Worm (Caenorhabditis elegans) whole organism, L3 larva: Measurements from ENCODE around the gene C16C8.17.

Source experiments
- R02D3.7 ChIP-seq: fragments of 150-350 bp; optimal IDR thresholded peaks from 2 replicates; lab custom pipeline; 2014; ENCODE audit warnings: missing biosample characterization, missing genetic modification characterization
- aly-2 ChIP-seq: fragments of 150-350 bp; optimal IDR thresholded peaks from 2 replicates; lab custom pipeline; 2014; ENCODE audit warnings: missing biosample characterization, missing genetic modification characterization
- ama-1 ChIP-seq: fragments of 150-350 bp; optimal IDR thresholded peaks from 2 replicates; lab custom pipeline; 2018
- ceh-16 ChIP-seq: sonication (generic microtip); optimal IDR thresholded peaks from 2 replicates; lab custom pipeline; 2017; ENCODE audit warnings: missing biosample characterization, missing genetic modification characterization
- ceh-28 ChIP-seq: fragments of 150-350 bp; optimal IDR thresholded peaks from 2 replicates; lab custom pipeline; 2014; ENCODE audit warnings: missing biosample characterization, missing genetic modification reagents, missing genetic modification characterization
- ceh-9 ChIP-seq: sonication (generic microtip); optimal IDR thresholded peaks from 2 replicates; lab custom pipeline; 2018; ENCODE audit warnings: missing biosample characterization, missing genetic modification characterization
- daf-12 ChIP-seq: fragments of 150-350 bp; optimal IDR thresholded peaks from 2 replicates; lab custom pipeline; 2014; ENCODE audit warnings: missing biosample characterization, missing genetic modification reagents, missing genetic modification characterization
- elt-1 ChIP-seq: fragments of 150-350 bp; optimal IDR thresholded peaks from 2 replicates; lab custom pipeline; 2014; ENCODE audit warnings: missing biosample characterization, missing genetic modification characterization
- elt-2 ChIP-seq: sonication (generic microtip); optimal IDR thresholded peaks from 2 replicates; lab custom pipeline; 2016; ENCODE audit warnings: missing genetic modification reagents, mild to moderate bottlenecking, missing genetic modification characterization, missing compliant biosample characterization
- elt-3 ChIP-seq, 3 experiments: fragments of 150-350 bp in 1 of 3; sonication (generic microtip) in 2 of 3; optimal IDR thresholded peaks; 2 replicates in 2 of 3; 4 replicates in 1 of 3; lab custom pipeline; 2014 to 2017; ENCODE audit warnings: missing biosample characterization in 3 of 3, missing genetic modification characterization in 3 of 3
- fkh-2 ChIP-seq: fragments of 150-350 bp; optimal IDR thresholded peaks from 2 replicates; lab custom pipeline; 2014; ENCODE audit warnings: missing biosample characterization, missing genetic modification reagents, missing genetic modification characterization
- fos-1 ChIP-seq: fragments of 150-350 bp; optimal IDR thresholded peaks from 2 replicates; lab custom pipeline; 2014; ENCODE audit warnings: missing biosample characterization, missing genetic modification characterization
- hmg-11 ChIP-seq: sonication (generic microtip); optimal IDR thresholded peaks from 2 replicates; lab custom pipeline; 2016; ENCODE audit warnings: missing genetic modification characterization, missing compliant biosample characterization
- jun-1 ChIP-seq: fragments of 150-350 bp; optimal IDR thresholded peaks from 2 replicates; lab custom pipeline; 2014; ENCODE audit warnings: missing biosample characterization, missing genetic modification reagents, missing genetic modification characterization
- lin-15B ChIP-seq: fragments of 150-350 bp; optimal IDR thresholded peaks from 2 replicates; lab custom pipeline; 2014; ENCODE audit warnings: missing biosample characterization, missing genetic modification characterization
- lin-39 ChIP-seq: fragments of 150-350 bp; optimal IDR thresholded peaks from 2 replicates; lab custom pipeline; 2018; ENCODE audit warnings: missing biosample characterization, missing genetic modification reagents, missing genetic modification characterization
- lsy-12 ChIP-seq: sonication (generic microtip); optimal IDR thresholded peaks from 2 replicates; lab custom pipeline; 2016; ENCODE audit warnings: mild to moderate bottlenecking, missing genetic modification characterization, missing compliant biosample characterization
- mdl-1 ChIP-seq: fragments of 150-350 bp; optimal IDR thresholded peaks from 2 replicates; lab custom pipeline; 2014; ENCODE audit warnings: missing biosample characterization, missing genetic modification characterization
- mml-1 ChIP-seq: fragments of 150-350 bp; sonication (generic microtip); optimal IDR thresholded peaks from 3 replicates; lab custom pipeline; 2014; ENCODE audit warnings: missing biosample characterization, missing genetic modification characterization
- nfya-1 ChIP-seq: sonication (generic microtip); optimal IDR thresholded peaks from 2 replicates; lab custom pipeline; 2017; ENCODE audit warnings: missing genetic modification characterization, mild to moderate bottlenecking, missing compliant biosample characterization, antibody characterized with exemption, moderate library complexity; ENCODE audit not compliant: insufficient read depth
- nhr-23 ChIP-seq: fragments of 150-350 bp; optimal IDR thresholded peaks from 2 replicates; lab custom pipeline; 2014; ENCODE audit warnings: missing biosample characterization, missing genetic modification reagents, missing genetic modification characterization
- nhr-28 ChIP-seq: fragments of 150-350 bp; optimal IDR thresholded peaks from 2 replicates; lab custom pipeline; 2014; ENCODE audit warnings: missing biosample characterization, missing genetic modification characterization
- nhr-43 ChIP-seq: sonication (generic microtip); optimal IDR thresholded peaks from 2 replicates; lab custom pipeline; 2016; ENCODE audit warnings: mild to moderate bottlenecking, missing genetic modification characterization, missing compliant biosample characterization; ENCODE audit not compliant: poor library complexity, severe bottlenecking
- nhr-67 ChIP-seq: fragments of 150-350 bp; optimal IDR thresholded peaks from 2 replicates; lab custom pipeline; 2014; ENCODE audit warnings: missing biosample characterization, missing genetic modification characterization
- nhr-77 ChIP-seq: fragments of 150-350 bp; optimal IDR thresholded peaks from 2 replicates; lab custom pipeline; 2014; ENCODE audit warnings: missing biosample characterization, missing genetic modification characterization
- pha-4 ChIP-seq: fragments of 150-350 bp; optimal IDR thresholded peaks from 2 replicates; lab custom pipeline; 2014; ENCODE audit warnings: missing biosample characterization, missing genetic modification reagents, missing genetic modification characterization
- pqm-1 ChIP-seq: fragments of 150-350 bp; optimal IDR thresholded peaks from 2 replicates; lab custom pipeline; 2017; ENCODE audit warnings: missing biosample characterization, missing genetic modification characterization, inconsistent platforms
- sea-2 ChIP-seq: fragments of 150-350 bp; sonication (generic microtip); optimal IDR thresholded peaks from 4 replicates; lab custom pipeline; 2014; ENCODE audit warnings: missing biosample characterization, missing genetic modification reagents, missing genetic modification characterization
- skn-1 ChIP-seq: fragments of 150-350 bp; optimal IDR thresholded peaks from 2 replicates; lab custom pipeline; 2014; ENCODE audit warnings: missing biosample characterization, missing genetic modification characterization
- snpc-4 ChIP-seq: fragments of 150-350 bp; optimal IDR thresholded peaks from 2 replicates; lab custom pipeline; 2014; ENCODE audit warnings: missing biosample characterization, missing genetic modification characterization
- tbx-2 ChIP-seq: sonication (generic microtip); optimal IDR thresholded peaks from 2 replicates; lab custom pipeline; 2016; ENCODE audit warnings: mild to moderate bottlenecking, missing genetic modification characterization, missing compliant biosample characterization
- unc-39 ChIP-seq: sonication (generic microtip); optimal IDR thresholded peaks from 4 replicates; lab custom pipeline; 2017; ENCODE audit warnings: missing biosample characterization, missing genetic modification characterization
- unc-62 ChIP-seq: fragments of 150-350 bp; sonication (generic microtip); optimal IDR thresholded peaks from 4 replicates; lab custom pipeline; 2014; ENCODE audit warnings: missing biosample characterization, missing genetic modification reagents, missing genetic modification characterization
- ztf-11 ChIP-seq: fragments of 150-350 bp; optimal IDR thresholded peaks from 2 replicates; lab custom pipeline; 2014; ENCODE audit warnings: missing biosample characterization, missing genetic modification characterization
- ztf-4 ChIP-seq: fragments of 150-350 bp; optimal IDR thresholded peaks from 2 replicates; lab custom pipeline; 2014; ENCODE audit warnings: missing biosample characterization, missing genetic modification characterization

The C16C8.17 gene

DNA sequence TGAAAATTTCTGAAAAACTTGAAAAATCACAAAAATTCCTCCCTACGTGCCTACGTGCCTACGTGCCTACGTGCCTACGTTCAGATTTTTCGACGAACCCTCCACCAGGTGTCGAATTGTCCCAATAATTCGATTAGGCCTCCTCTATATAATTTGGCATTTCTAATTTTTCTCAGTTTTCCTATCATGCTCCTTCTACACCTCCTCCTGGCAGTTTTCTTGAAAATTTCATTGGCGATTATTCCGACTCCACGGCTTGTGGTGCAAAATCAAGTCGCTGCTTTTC lies at the start of gene C16C8.17:
TSS of gene C16C8.17 (plus strand) at position 187 of the 286 bp plus-strand sequence.
- no peak for TF ChIP-seq ceh-16
- no peak for TF ChIP-seq jun-1 (tag; lab: Kevin White, UChicago)
- no peak for TF ChIP-seq pqm-1 (tag; lab: Kevin White, UChicago)
- TF ChIP-seq aly-2 = no peak
- no peak for TF ChIP-seq R02D3.7 (tag; lab: Kevin White, UChicago)
- no peak for TF ChIP-seq sea-2 (GFP tag; lab: Kevin White, UChicago)
- TF ChIP-seq mml-1 (tag; lab: Kevin White, UChicago) = no peak
- no peak for TF ChIP-seq pha-4 (tag; lab: Kevin White, UChicago)

DNA sequence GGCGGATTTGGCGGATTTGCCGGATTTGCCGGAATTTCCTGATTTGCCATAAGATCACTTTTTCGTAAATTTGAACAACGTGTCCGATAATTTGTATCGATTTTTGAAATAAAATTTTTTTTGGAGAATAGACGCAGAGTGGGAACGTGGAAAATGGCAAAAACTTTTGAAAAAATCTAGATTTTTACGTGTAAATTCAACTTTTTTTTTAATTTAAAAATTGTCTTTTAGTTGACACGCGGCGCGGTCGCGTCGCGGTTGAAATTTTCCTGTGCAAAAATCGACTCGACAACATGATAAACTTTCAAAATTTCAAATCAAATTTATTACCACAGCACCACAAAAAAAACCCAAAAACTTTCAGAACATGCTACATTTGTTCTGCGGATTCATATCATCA lies 45.1 kb upstream of the C16C8.17 start, which contains the start of gene nep-20:
TSS of gene nep-20 (minus strand) at position 101 of the 400 bp plus-strand sequence.
- TF ChIP-seq sea-2 (GFP tag; lab: Kevin White, UChicago) (no peak), mdl-1 (tag; lab: Kevin White, UChicago) (no peak), lin-39 (no peak), mml-1 (tag; lab: Kevin White, UChicago) (no peak), unc-39 (tag; lab: Kevin White, UChicago) (no peak), ceh-28 (tag; lab: Kevin White, UChicago) (no peak), nhr-43 (tag; lab: Kevin White, UChicago) (no peak), elt-2 (no peak), nhr-67 (tag; lab: Kevin White, UChicago) (no peak), daf-12 (no peak), elt-3 (tag; optimal IDR thresholded peaks at IDR 0.05; lab: Kevin White, UChicago) (no peak), fkh-2 (no peak), skn-1 (tag; lab: Kevin White, UChicago) (no peak), unc-62 (GFP tag; lab: Kevin White, UChicago) (no peak), hmg-11 (tag; lab: Kevin White, UChicago) (no peak), nfya-1 (tag; lab: Kevin White, UChicago) (no peak), nhr-23 (tag; lab: Kevin White, UChicago) (no peak), snpc-4 (tag; lab: Kevin White, UChicago) (no peak)

DNA sequence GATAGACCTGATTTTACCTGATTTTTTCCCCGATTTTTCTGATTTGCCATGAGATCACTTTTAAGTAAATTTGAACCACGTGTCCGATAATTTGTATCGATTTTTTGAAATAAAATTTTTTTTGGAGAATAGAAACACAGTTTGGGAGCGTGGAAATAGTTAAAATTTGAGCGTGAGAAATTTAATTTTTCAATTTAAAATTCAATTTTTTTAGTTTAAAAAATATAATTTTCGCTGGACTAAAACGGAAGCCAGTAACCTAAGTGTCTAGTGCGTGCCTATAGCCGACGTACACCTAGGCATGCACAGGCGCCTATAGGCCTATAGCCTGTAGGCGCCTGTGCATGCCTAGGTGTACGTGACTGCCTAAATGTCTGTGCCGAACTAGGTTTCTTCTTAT lies 41.4 kb upstream of the C16C8.17 start, which contains the start of gene nep-9:
TSS of gene nep-9 (minus strand) at position 101 of the 400 bp plus-strand sequence.
- TF ChIP-seq nfya-1 (tag; lab: Kevin White, UChicago) = no peak
- no peak for TF ChIP-seq ama-1 (lab: Kevin White, UChicago)
- no peak for TF ChIP-seq fos-1
- TF ChIP-seq hmg-11 (tag; lab: Kevin White, UChicago) = no peak
- TF ChIP-seq ztf-4 (tag; lab: Kevin White, UChicago) = no peak
- TF ChIP-seq lsy-12 (tag; lab: Kevin White, UChicago) = no peak
- TF ChIP-seq pha-4 (tag; lab: Kevin White, UChicago) = no peak
- no peak for TF ChIP-seq lin-15B (tag; lab: Kevin White, UChicago)
- no peak for TF ChIP-seq nhr-67 (tag; lab: Kevin White, UChicago)
- TF ChIP-seq elt-1 (tag; lab: Kevin White, UChicago) = no peak

DNA sequence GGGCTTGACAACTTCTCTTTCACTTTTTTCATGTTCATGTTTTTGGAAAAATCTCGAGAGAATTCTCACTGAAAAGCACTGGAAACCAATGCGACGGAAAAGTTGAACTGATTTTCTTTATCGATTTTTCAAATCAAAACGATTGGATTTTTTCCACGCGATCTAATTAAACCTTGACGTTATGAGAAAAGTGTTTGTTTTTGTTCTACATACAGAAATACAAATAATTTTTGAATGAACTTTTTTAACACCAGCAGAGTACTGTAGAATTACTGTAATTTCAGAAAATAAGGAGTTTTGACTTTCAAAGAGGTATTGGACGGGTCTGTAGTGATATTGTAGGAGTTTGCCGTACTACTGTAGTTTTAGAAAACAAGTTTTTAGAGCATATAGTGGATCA lies 37.8 kb upstream of the C16C8.17 start, which contains the start of gene nep-10:
TSS of gene nep-10 (minus strand) at position 101 of the 400 bp plus-strand sequence.
- TF ChIP-seq tbx-2 = no peak
- no peak for TF ChIP-seq nhr-28
- TF ChIP-seq skn-1 (tag; lab: Kevin White, UChicago) = no peak
- no peak for TF ChIP-seq elt-1 (tag; lab: Kevin White, UChicago)
- TF ChIP-seq ceh-28 (tag; lab: Kevin White, UChicago) = no peak

DNA sequence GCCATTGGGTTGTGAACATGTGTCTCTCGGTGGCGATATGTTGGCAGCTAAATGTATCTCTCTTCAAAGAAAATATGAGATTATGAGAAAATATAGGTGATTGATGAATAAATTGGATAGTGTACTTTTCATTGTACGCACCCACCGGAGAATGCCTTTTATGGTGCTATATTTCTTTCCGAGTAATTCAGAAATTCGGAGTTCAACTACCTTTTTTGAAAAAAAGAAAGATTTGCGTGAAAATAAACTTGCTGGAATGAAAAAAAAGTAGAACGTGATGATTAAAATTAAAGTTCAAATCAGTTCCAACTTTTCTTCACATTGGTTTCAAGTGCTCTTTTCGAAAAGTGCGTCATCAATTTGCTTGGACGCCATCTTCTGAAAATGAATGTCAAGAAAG lies 37.1 kb upstream of the C16C8.17 start, which contains the start of gene nep-8:
TSS of gene nep-8 (plus strand) at position 301 of the 400 bp plus-strand sequence.
- no peak for TF ChIP-seq elt-2
- TF ChIP-seq skn-1 (tag; lab: Kevin White, UChicago) = no peak
- TF ChIP-seq jun-1 (tag; lab: Kevin White, UChicago) = no peak
- no peak for TF ChIP-seq nhr-77
- TF ChIP-seq tbx-2 = no peak
- TF ChIP-seq nhr-43 (tag; lab: Kevin White, UChicago) = no peak
- no peak for TF ChIP-seq fkh-2
- TF ChIP-seq mdl-1 (tag; lab: Kevin White, UChicago) = no peak
- no peak for TF ChIP-seq nhr-23 (tag; lab: Kevin White, UChicago)
- no peak for TF ChIP-seq ztf-11
- no peak for TF ChIP-seq lin-39
- TF ChIP-seq ceh-16 = no peak
- no peak for TF ChIP-seq ceh-9 (tag; lab: Kevin White, UChicago)
- TF ChIP-seq, all 47 proteins: peak for 0
